Comparison of ENCODE assay signal across 5 worm cellular contexts in the genomic region with DNA sequence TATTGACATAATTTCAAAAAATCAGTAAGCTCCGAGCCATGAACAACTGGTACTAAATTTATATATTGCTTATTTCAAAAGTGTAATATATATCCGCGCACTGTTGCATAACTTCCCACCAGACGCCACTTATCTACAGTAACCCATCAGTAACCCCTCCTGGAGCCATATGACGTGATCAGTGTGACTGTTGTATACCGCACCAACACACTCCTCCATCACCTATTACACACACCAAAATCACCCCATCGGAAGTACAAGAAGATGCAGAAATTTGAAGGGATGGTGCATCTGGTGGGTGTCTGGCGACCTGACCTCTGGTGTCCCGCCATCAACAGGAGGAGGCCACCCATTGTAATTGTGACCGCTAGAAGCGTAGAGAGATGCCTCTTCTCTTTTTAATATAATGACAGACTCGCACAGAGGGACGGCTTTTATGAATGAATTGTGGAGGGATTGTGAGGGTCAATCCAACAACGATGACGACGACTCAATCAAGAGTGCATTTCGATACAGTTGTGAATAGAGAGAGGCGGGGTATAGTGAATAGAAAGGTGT.
TF ChIP-seq lines count a peak whose summit lies in the region.

No protein-coding gene starts in this region.

TF ChIP-seq in whole organism, L4 larva, 104 proteins besides CTCF, POLR2A, EP300 and RAD21:
- TF ChIP-seq nhr-237 (tag; optimal IDR thresholded peaks at IDR 0.05; lab: Kevin White, UChicago) (no peak), aha-1 (tag; lab: Kevin White, UChicago) (peak; percentile 64)

TF ChIP-seq in whole organism, early embryonic, 17 proteins besides CTCF, POLR2A, EP300 and RAD21:
- peak; percentile 14 for TF ChIP-seq B0310.2 (tag; optimal IDR thresholded peaks at IDR 0.05; lab: Kevin White, UChicago)
- TF ChIP-seq scrt-1 (GFP tag; IDR thresholded peaks at IDR 0.05; lab: Robert Waterston, UW) = no peak
- TF ChIP-seq F13C5.2 (tag; optimal IDR thresholded peaks at IDR 0.05; lab: Kevin White, UChicago) = peak; percentile 38
- no peak for TF ChIP-seq tbx-37 (GFP tag; conservative IDR thresholded peaks at IDR 0.05; lab: Robert Waterston, UW)
- 0 out of 2 replicates have a peak, but pooled peaks have one; percentile 20 for TF ChIP-seq sea-1 (GFP tag; conservative IDR thresholded peaks at IDR 0.05; lab: Robert Waterston, UW)
- peak; percentile 2 for TF ChIP-seq ets-7 (tag; optimal IDR thresholded peaks at IDR 0.05; lab: Kevin White, UChicago)
- TF ChIP-seq hmg-4 (GFP tag; optimal IDR thresholded peaks at IDR 0.05; lab: Kevin White, UChicago) = peak; percentile 85
- no peak for TF ChIP-seq ceh-13 (GFP tag; optimal IDR thresholded peaks at IDR 0.05; lab: Kevin White, UChicago)
- TF ChIP-seq aly-1 (tag; optimal IDR thresholded peaks at IDR 0.05; lab: Kevin White, UChicago) = no peak
- TF ChIP-seq flt-1 (GFP tag; IDR thresholded peaks at IDR 0.05; lab: Robert Waterston, UW) = no peak
TF ChIP-seq in whole organism, early embryonic: peak in this region for 5.

TF ChIP-seq in whole organism, late embryonic, 69 proteins besides CTCF, POLR2A, EP300 and RAD21 (continues in another document):
- TF ChIP-seq rnt-1 (tag; optimal IDR thresholded peaks at IDR 0.05; lab: Kevin White, UChicago) = no peak
- no peak for TF ChIP-seq ahr-1 (tag; optimal IDR thresholded peaks at IDR 0.05; lab: Kevin White, UChicago)
- TF ChIP-seq ceh-9 (tag; optimal IDR thresholded peaks at IDR 0.05; lab: Kevin White, UChicago) = no peak
- no peak for TF ChIP-seq lim-6 (tag; optimal IDR thresholded peaks at IDR 0.05; lab: Kevin White, UChicago)
- no peak for TF ChIP-seq hlh-6 (tag; optimal IDR thresholded peaks at IDR 0.05; lab: Kevin White, UChicago)
- no peak for TF ChIP-seq lin-11 (tag; optimal IDR thresholded peaks at IDR 0.05; lab: Kevin White, UChicago)
- TF ChIP-seq pag-3 (tag; optimal IDR thresholded peaks at IDR 0.05; lab: Kevin White, UChicago; ENCODE audit: borderline replicate concordance) = no peak
- no peak for TF ChIP-seq dve-1 (tag; optimal IDR thresholded peaks at IDR 0.05; lab: Kevin White, UChicago)
- TF ChIP-seq sdc-2 (tag; optimal IDR thresholded peaks at IDR 0.05; lab: Kevin White, UChicago) = no peak
- TF ChIP-seq pqm-1 (tag; optimal IDR thresholded peaks at IDR 0.05; lab: Kevin White, UChicago) = no peak
- no peak for TF ChIP-seq hlh-15 (tag; optimal IDR thresholded peaks at IDR 0.05; lab: Kevin White, UChicago)
- no peak for TF ChIP-seq dmd-4 (tag; optimal IDR thresholded peaks at IDR 0.05; lab: Kevin White, UChicago; ENCODE audit: borderline replicate concordance)
- TF ChIP-seq pros-1 (tag; optimal IDR thresholded peaks at IDR 0.05; lab: Kevin White, UChicago) = no peak
- peak; percentile 18 for TF ChIP-seq tbx-2 (tag; optimal IDR thresholded peaks at IDR 0.05; lab: Kevin White, UChicago)
- no peak for TF ChIP-seq ceh-45 (GFP tag; IDR thresholded peaks at IDR 0.05; lab: Robert Waterston, UW)
- no peak for TF ChIP-seq pat-9 (tag; optimal IDR thresholded peaks at IDR 0.05; lab: Kevin White, UChicago)
- TF ChIP-seq mec-3 (tag; optimal IDR thresholded peaks at IDR 0.05; lab: Kevin White, UChicago; ENCODE audit: borderline replicate concordance) = no peak
- no peak for TF ChIP-seq C08G9.2 (tag; optimal IDR thresholded peaks at IDR 0.05; lab: Kevin White, UChicago)
- no peak for TF ChIP-seq K02D7.2 (tag; optimal IDR thresholded peaks at IDR 0.05; lab: Kevin White, UChicago)
- TF ChIP-seq odd-2 (tag; optimal IDR thresholded peaks at IDR 0.05; lab: Kevin White, UChicago) = no peak
- peak; percentile 12 for TF ChIP-seq ceh-2 (tag; optimal IDR thresholded peaks at IDR 0.05; lab: Kevin White, UChicago)
- no peak for TF ChIP-seq nhr-11 (tag; optimal IDR thresholded peaks at IDR 0.05; lab: Kevin White, UChicago)
- TF ChIP-seq elt-4 (tag; optimal IDR thresholded peaks at IDR 0.05; lab: Kevin White, UChicago) = no peak
- no peak for TF ChIP-seq madf-2 (tag; optimal IDR thresholded peaks at IDR 0.05; lab: Kevin White, UChicago)
- no peak for TF ChIP-seq ama-1 (optimal IDR thresholded peaks at IDR 0.05; lab: Kevin White, UChicago)
- no peak for TF ChIP-seq eyg-1 (tag; optimal IDR thresholded peaks at IDR 0.05; lab: Kevin White, UChicago)

TF ChIP-seq in whole organism, mixed stage, embryonic, 35 proteins besides CTCF, POLR2A, EP300 and RAD21 (continues in another document):
- TF ChIP-seq elt-3 (tag; optimal IDR thresholded peaks at IDR 0.05; lab: Kevin White, UChicago) (no peak), snpc-4 (tag; optimal IDR thresholded peaks at IDR 0.05; lab: Kevin White, UChicago) (no peak), nhr-237 (tag; optimal IDR thresholded peaks at IDR 0.05; lab: Kevin White, UChicago) (no peak), nhr-12 (tag; optimal IDR thresholded peaks at IDR 0.05; lab: Kevin White, UChicago) (no peak), unc-39 (tag; optimal IDR thresholded peaks at IDR 0.05; lab: Kevin White, UChicago) (no peak), lin-32 (GFP tag; optimal IDR thresholded peaks at IDR 0.05; lab: Kevin White, UChicago) (peak; percentile 32), zip-8 (tag; optimal IDR thresholded peaks at IDR 0.05; lab: Kevin White, UChicago) (no peak), lsy-2 (tag; optimal IDR thresholded peaks at IDR 0.05; lab: Kevin White, UChicago) (no peak), nhr-28 (tag; optimal IDR thresholded peaks at IDR 0.05; lab: Kevin White, UChicago) (no peak), hlh-1 (tag; optimal IDR thresholded peaks at IDR 0.05; lab: Kevin White, UChicago) (peak; percentile 96), ceh-43 (GFP tag; optimal IDR thresholded peaks at IDR 0.05; lab: Kevin White, UChicago) (no peak), M03D4.4 (tag; optimal IDR thresholded peaks at IDR 0.05; lab: Kevin White, UChicago) (peak; percentile 56), ham-2 (GFP tag; optimal IDR thresholded peaks at IDR 0.05; lab: Kevin White, UChicago) (no peak), mab-5 (tag; optimal IDR thresholded peaks at IDR 0.05; lab: Kevin White, UChicago) (no peak), sem-2 (GFP tag; optimal IDR thresholded peaks at IDR 0.05; lab: Kevin White, UChicago) (no peak), cnd-1 (tag; optimal IDR thresholded peaks at IDR 0.05; lab: Kevin White, UChicago) (peak; percentile 67), elt-1 (tag; optimal IDR thresholded peaks at IDR 0.05; lab: Kevin White, UChicago; ENCODE audit: borderline replicate concordance, insufficient read depth) (no peak), unc-120 (tag; optimal IDR thresholded peaks at IDR 0.05; lab: Kevin White, UChicago; ENCODE audit: poor library complexity, severe bottlenecking) (no peak), sptf-1 (tag; optimal IDR thresholded peaks at IDR 0.05; lab: Kevin White, UChicago) (peak; percentile 24), bed-3 (GFP tag; optimal IDR thresholded peaks at IDR 0.05; lab: Kevin White, UChicago) (no peak), ceh-83 (GFP tag; optimal IDR thresholded peaks at IDR 0.05; lab: Kevin White, UChicago) (no peak), flh-1 (GFP tag; optimal IDR thresholded peaks at IDR 0.05; lab: Kevin White, UChicago) (no peak), ceh-39 (tag; optimal IDR thresholded peaks at IDR 0.05; lab: Kevin White, UChicago) (no peak), nhr-76 (tag; optimal IDR thresholded peaks at IDR 0.05; lab: Kevin White, UChicago) (no peak), tbx-8 (GFP tag; optimal IDR thresholded peaks at IDR 0.05; lab: Kevin White, UChicago) (peak; percentile 61), ces-1 (GFP tag; optimal IDR thresholded peaks at IDR 0.05; lab: Kevin White, UChicago) (no peak), lin-13 (tag; optimal IDR thresholded peaks at IDR 0.05; lab: Kevin White, UChicago) (peak; percentile 3)

TF ChIP-seq in whole organism, young adult, 124 proteins besides CTCF, POLR2A, EP300 and RAD21:
- TF ChIP-seq ceh-27 (GFP tag; optimal IDR thresholded peaks at IDR 0.05; lab: Kevin White, UChicago) (no peak), zfh-2 (GFP tag; conservative IDR thresholded peaks at IDR 0.05; lab: Robert Waterston, UW) (0 out of 2 replicates have a peak, but pooled peaks have one; percentile 9), tbp1 (GFP tag; optimal IDR thresholded peaks at IDR 0.05; lab: Kevin White, UChicago) (no peak)
